Worm (Caenorhabditis elegans): ENCODE data around the gene sago-1.

- TF ChIP-seq dao-5 (tag; optimal IDR thresholded peaks at IDR 0.05) (no peak), him-1 (tag; optimal IDR thresholded peaks at IDR 0.05) (no peak)
These were observed 35.6 kb upstream of the sago-1 start for ce11 chrV:6267978-6268377.
